Worm (Caenorhabditis elegans) whole organism, L4 larva: Measurements from ENCODE around the gene zig-2.
A peak's percentile ranks its signal among the peaks of the same experiment; 100 is the strongest.

Experiments
- D1046.2 ChIP-seq: fragments of 200-800 bp; sonication (Bioruptor generic); IDR thresholded peaks from 2 replicates; pipeline ENCODE4 v1.3.6; 2022; ENCODE audit warnings: missing genetic modification characterization, missing compliant biosample characterization
- F10B5.3 ChIP-seq: sonication (generic microtip); optimal IDR thresholded peaks from 2 replicates; lab custom pipeline; 2016; ENCODE audit warnings: mild to moderate bottlenecking, missing genetic modification characterization, missing compliant biosample characterization
- F44E2.7 ChIP-seq: fragments of 200-800 bp; sonication (Bioruptor generic); IDR thresholded peaks from 2 replicates; pipeline ENCODE4 v2.1.2; 2022; ENCODE audit warnings: missing genetic modification characterization, missing compliant biosample characterization
- T20F7.1 ChIP-seq: fragments of 200-800 bp; sonication (Bioruptor generic); optimal IDR thresholded peaks from 2 replicates; lab custom pipeline; 2018; ENCODE audit warnings: mild to moderate bottlenecking, missing genetic modification characterization, missing compliant biosample characterization
- Y105C5A.15 ChIP-seq: fragments of 200-800 bp; sonication (Bioruptor generic); IDR thresholded peaks from 2 replicates; pipeline ENCODE4 v1.3.6; 2022; ENCODE audit warnings: missing genetic modification characterization, missing compliant biosample characterization
- Y5F2A.4 ChIP-seq: fragments of 200-800 bp; sonication (Bioruptor generic); optimal IDR thresholded peaks from 2 replicates; lab custom pipeline; 2018; ENCODE audit warnings: mild to moderate bottlenecking, missing genetic modification characterization, missing compliant biosample characterization
- ZK337.2 ChIP-seq: fragments of 200-800 bp; sonication (Bioruptor generic); IDR thresholded peaks from 2 replicates; pipeline ENCODE4 v1.3.6; 2022; ENCODE audit warnings: missing genetic modification reagents, missing genetic modification characterization, missing compliant biosample characterization
- arid-1 ChIP-seq: fragments of 200-800 bp; sonication (Bioruptor generic); conservative IDR thresholded peaks from 2 replicates; pipeline ENCODE4 v1.3.6; 2022; ENCODE audit warnings: missing genetic modification reagents, missing genetic modification characterization, missing compliant biosample characterization
- attf-4 ChIP-seq: sonication (generic microtip); optimal IDR thresholded peaks from 3 replicates; lab custom pipeline; 2017; ENCODE audit warnings: missing biosample characterization, missing genetic modification characterization
- ceh-28 ChIP-seq: fragments of 150-350 bp; optimal IDR thresholded peaks from 2 replicates; lab custom pipeline; 2014; ENCODE audit warnings: missing biosample characterization, missing genetic modification reagents, missing genetic modification characterization
- ceh-62 ChIP-seq: sonication (generic microtip); optimal IDR thresholded peaks from 2 replicates; lab custom pipeline; 2017; ENCODE audit warnings: missing biosample characterization, missing genetic modification characterization
- ceh-82 ChIP-seq: sonication (generic microtip); optimal IDR thresholded peaks from 2 replicates; lab custom pipeline; 2017; ENCODE audit warnings: missing biosample characterization, missing genetic modification characterization
- daf-16 ChIP-seq, 3 experiments: sonication (generic microtip); optimal IDR thresholded peaks; 2 replicates each; lab custom pipeline; 2016 to 2017; ENCODE audit warnings: missing genetic modification characterization in 3 of 3, missing genetic modification reagents in 3 of 3, mild to moderate bottlenecking in 2 of 3, missing compliant biosample characterization in 2 of 3, missing biosample characterization in 1 of 3, moderate library complexity in 1 of 3
- daf-19 ChIP-seq: fragments of 200-800 bp; sonication (Bioruptor generic); conservative IDR thresholded peaks from 2 replicates; pipeline ENCODE4 v1.3.6; 2022; ENCODE audit warnings: missing genetic modification characterization, missing compliant biosample characterization
- dmd-8 ChIP-seq: fragments of 200-800 bp; sonication (Bioruptor generic); IDR thresholded peaks from 2 replicates; pipeline ENCODE4 v1.3.6; 2022; ENCODE audit warnings: missing genetic modification characterization, missing compliant biosample characterization
- dmd-9 ChIP-seq: fragments of 200-800 bp; sonication (Bioruptor generic); IDR thresholded peaks from 2 replicates; pipeline ENCODE4 v1.3.6; 2022; ENCODE audit warnings: missing genetic modification reagents, missing genetic modification characterization, missing compliant biosample characterization
- dve-1 ChIP-seq: sonication (generic microtip); optimal IDR thresholded peaks from 2 replicates; lab custom pipeline; 2017; ENCODE audit warnings: antibody characterized with exemption, mild to moderate bottlenecking, missing genetic modification characterization, missing compliant biosample characterization; ENCODE audit not compliant: insufficient read depth
- egl-43 ChIP-seq: fragments of 200-800 bp; sonication (Bioruptor generic); IDR thresholded peaks from 2 replicates; pipeline ENCODE4 v1.3.6; 2022; ENCODE audit warnings: missing genetic modification reagents, missing genetic modification characterization, missing compliant biosample characterization
- fos-1 ChIP-seq: fragments of 150-350 bp; optimal IDR thresholded peaks from 2 replicates; lab custom pipeline; 2014; ENCODE audit warnings: missing biosample characterization, missing genetic modification characterization
- gei-8 ChIP-seq: fragments of 200-800 bp; sonication (Bioruptor generic); optimal IDR thresholded peaks from 2 replicates; lab custom pipeline; 2018; ENCODE audit warnings: mild to moderate bottlenecking, missing genetic modification characterization, missing compliant biosample characterization
- hlh-11 ChIP-seq: fragments of 200-800 bp; sonication (Bioruptor generic); optimal IDR thresholded peaks from 2 replicates; lab custom pipeline; 2018; ENCODE audit warnings: mild to moderate bottlenecking, missing genetic modification characterization, missing compliant biosample characterization
- lim-7 ChIP-seq: fragments of 200-800 bp; sonication (Bioruptor generic); IDR thresholded peaks from 2 replicates; pipeline ENCODE4 v1.3.6; 2022; ENCODE audit warnings: missing genetic modification characterization, missing compliant biosample characterization
- lin-13 ChIP-seq: fragments of 150-350 bp; optimal IDR thresholded peaks from 2 replicates; lab custom pipeline; 2014; ENCODE audit warnings: missing biosample characterization, missing genetic modification reagents, missing genetic modification characterization
- madf-9 ChIP-seq: fragments of 200-800 bp; sonication (Bioruptor generic); conservative IDR thresholded peaks from 2 replicates; pipeline ENCODE4 v1.3.6; 2022; ENCODE audit warnings: missing genetic modification reagents, missing genetic modification characterization, missing compliant biosample characterization
- mdt-29 ChIP-seq: fragments of 200-800 bp; sonication (Bioruptor generic); IDR thresholded peaks from 2 replicates; pipeline ENCODE4 v1.3.6; 2022; ENCODE audit warnings: missing genetic modification reagents, missing genetic modification characterization, missing compliant biosample characterization
- mep-1 ChIP-seq: fragments of 150-350 bp; sonication (generic microtip); optimal IDR thresholded peaks from 3 replicates; lab custom pipeline; 2014; ENCODE audit warnings: missing biosample characterization, missing genetic modification characterization
- mes-2 ChIP-seq: sonication (generic microtip); optimal IDR thresholded peaks from 2 replicates; lab custom pipeline; 2016; ENCODE audit warnings: missing genotype, mild to moderate bottlenecking, missing genetic modification characterization, missing compliant biosample characterization; ENCODE audit not compliant: poor library complexity, severe bottlenecking
- mxl-2 ChIP-seq: fragments of 200-800 bp; sonication (Bioruptor generic); conservative IDR thresholded peaks from 2 replicates; pipeline ENCODE4 v1.3.6; 2022; ENCODE audit warnings: missing genetic modification reagents, missing genetic modification characterization, missing compliant biosample characterization
- mxl-3 ChIP-seq: fragments of 200-800 bp; sonication (Bioruptor generic); optimal IDR thresholded peaks from 2 replicates; lab custom pipeline; 2018; ENCODE audit warnings: mild to moderate bottlenecking, missing genetic modification characterization, missing compliant biosample characterization
- nhr-10 ChIP-seq: fragments of 150-350 bp; optimal IDR thresholded peaks from 2 replicates; lab custom pipeline; 2014; ENCODE audit warnings: missing biosample characterization, missing genetic modification characterization
- nhr-11 ChIP-seq: fragments of 150-350 bp; optimal IDR thresholded peaks from 2 replicates; lab custom pipeline; 2014; ENCODE audit warnings: missing biosample characterization, missing genetic modification characterization
- nhr-111 ChIP-seq: fragments of 200-800 bp; sonication (Bioruptor generic); optimal IDR thresholded peaks from 2 replicates; lab custom pipeline; 2018; ENCODE audit warnings: mild to moderate bottlenecking, missing genetic modification characterization, missing compliant biosample characterization
- nhr-237 ChIP-seq: sonication (generic microtip); optimal IDR thresholded peaks from 2 replicates; lab custom pipeline; 2017; ENCODE audit warnings: missing biosample characterization, missing genetic modification characterization
- nhr-25 ChIP-seq: sonication (generic microtip); optimal IDR thresholded peaks from 2 replicates; lab custom pipeline; 2017; ENCODE audit warnings: missing genetic modification characterization, mild to moderate bottlenecking, missing compliant biosample characterization, antibody characterized with exemption, moderate library complexity, borderline replicate concordance; ENCODE audit not compliant: insufficient read depth
- nhr-41 ChIP-seq: fragments of 200-800 bp; sonication (Bioruptor generic); IDR thresholded peaks from 2 replicates; pipeline ENCODE4 v1.3.6; 2022; ENCODE audit warnings: missing genetic modification reagents, missing genetic modification characterization, missing compliant biosample characterization
- nhr-6 ChIP-seq: fragments of 150-350 bp; optimal IDR thresholded peaks from 2 replicates; lab custom pipeline; 2014; ENCODE audit warnings: missing biosample characterization, missing genetic modification characterization
- php-3 ChIP-seq: fragments of 200-800 bp; sonication (Bioruptor generic); IDR thresholded peaks from 2 replicates; pipeline ENCODE4 v1.3.6; 2022; ENCODE audit warnings: missing genetic modification reagents, missing genetic modification characterization, missing compliant biosample characterization
- pqm-1 ChIP-seq: sonication (generic microtip); optimal IDR thresholded peaks from 2 replicates; lab custom pipeline; 2017; ENCODE audit warnings: missing biosample characterization, missing genetic modification characterization
- sdz-12 ChIP-seq: fragments of 200-800 bp; sonication (Bioruptor generic); optimal IDR thresholded peaks from 2 replicates; lab custom pipeline; 2018; ENCODE audit warnings: mild to moderate bottlenecking, missing genetic modification characterization, missing compliant biosample characterization
- set-16 ChIP-seq: fragments of 200-800 bp; sonication (Bioruptor generic); IDR thresholded peaks from 2 replicates; pipeline ENCODE4 v1.3.6; 2022; ENCODE audit warnings: missing genetic modification reagents, missing genetic modification characterization, missing compliant biosample characterization
- snpc-1.2 ChIP-seq: fragments of 200-800 bp; sonication (Bioruptor generic); IDR thresholded peaks from 2 replicates; pipeline ENCODE4 v1.3.6; 2022; ENCODE audit warnings: missing genetic modification reagents, missing genetic modification characterization, missing compliant biosample characterization
- tag-97 ChIP-seq: fragments of 200-800 bp; sonication (Bioruptor generic); IDR thresholded peaks from 2 replicates; pipeline ENCODE4 v1.3.6; 2022; ENCODE audit warnings: missing genetic modification characterization, missing compliant biosample characterization
- unc-130 ChIP-seq: sonication (generic microtip); optimal IDR thresholded peaks from 2 replicates; lab custom pipeline; 2016; ENCODE audit warnings: missing genetic modification reagents, missing genetic modification characterization, missing compliant biosample characterization
- unc-39 ChIP-seq: sonication (generic microtip); optimal IDR thresholded peaks from 2 replicates; lab custom pipeline; 2017; ENCODE audit warnings: missing biosample characterization, missing genetic modification characterization
- vab-7 ChIP-seq: fragments of 200-800 bp; sonication (Bioruptor generic); IDR thresholded peaks from 2 replicates; pipeline ENCODE4 v1.3.6; 2022; ENCODE audit warnings: missing genetic modification reagents, missing genetic modification characterization, missing compliant biosample characterization
- zag-1 ChIP-seq: fragments of 150-350 bp; optimal IDR thresholded peaks from 2 replicates; lab custom pipeline; 2014; ENCODE audit warnings: missing biosample characterization, missing genetic modification characterization
- zfp-2 ChIP-seq: sonication (generic microtip); optimal IDR thresholded peaks from 2 replicates; lab custom pipeline; 2016; ENCODE audit warnings: mild to moderate bottlenecking, missing genetic modification characterization, missing compliant biosample characterization
- zfp-3 ChIP-seq: fragments of 200-800 bp; sonication (Bioruptor generic); conservative IDR thresholded peaks from 2 replicates; pipeline ENCODE4 v1.3.6; 2022; ENCODE audit warnings: missing genetic modification reagents, missing genetic modification characterization, missing compliant biosample characterization
- zip-2 ChIP-seq: fragments of 150-350 bp; optimal IDR thresholded peaks from 2 replicates; lab custom pipeline; 2014; ENCODE audit warnings: missing biosample characterization, missing genetic modification characterization
- ztf-11 ChIP-seq: fragments of 150-350 bp; optimal IDR thresholded peaks from 2 replicates; lab custom pipeline; 2014; ENCODE audit warnings: missing biosample characterization, missing genetic modification characterization

Gene zig-2

DNA sequence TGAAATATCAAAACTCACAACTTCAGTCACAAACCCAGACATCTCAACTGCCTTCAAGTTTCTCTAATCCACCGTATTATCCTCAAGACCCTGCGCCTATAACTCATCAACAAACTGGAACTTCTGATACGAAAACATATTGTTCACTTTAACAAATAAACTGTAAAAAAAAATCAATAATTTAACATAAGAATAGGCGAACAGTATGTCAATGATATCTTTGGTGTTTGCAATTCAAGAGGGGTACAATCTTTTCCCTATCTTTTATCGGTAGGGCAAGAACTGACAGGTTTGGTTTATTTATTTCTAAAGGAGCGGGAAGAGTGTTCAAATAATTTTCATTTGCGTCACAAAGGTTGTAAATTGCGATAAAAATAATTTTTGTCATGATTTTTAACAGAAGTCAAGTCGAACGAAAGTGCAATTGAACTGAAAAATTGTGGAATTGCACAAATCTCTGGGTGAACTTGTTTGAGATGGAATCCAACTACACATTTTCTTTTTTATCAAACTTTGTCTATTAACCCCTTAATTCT, 21.8 kb upstream of the zig-2 start:
- TF ChIP-seq mxl-3 (peak; percentile 89), dmd-8 (0 out of 2 replicates have a peak, but pooled peaks have one; percentile 5), dmd-9 (GFP tag; lab: Robert Waterston, UW) (peak; percentile 64; the same call in 1 of the 2 replicates), mdt-29 (GFP tag; lab: Robert Waterston, UW) (peak; percentile 92), lin-13 (GFP tag; lab: Kevin White, UChicago) (peak; percentile 96), zfp-2 (tag; lab: Kevin White, UChicago) (peak; percentile 76), nhr-10 (peak; percentile 98), daf-19 (GFP tag; lab: Robert Waterston, UW) (peak; percentile 67), ZK337.2 (GFP tag; lab: Robert Waterston, UW) (peak; percentile 83; the same call in 1 of the 2 replicates), F10B5.3 (tag; lab: Kevin White, UChicago) (peak; percentile 95), ceh-28 (tag; lab: Kevin White, UChicago) (peak; percentile 98), madf-9 (peak; percentile 95), set-16 (GFP tag; lab: Robert Waterston, UW) (no peak), hlh-11 (tag; lab: Kevin White, UChicago) (peak; percentile 96), snpc-1.2 (GFP tag; lab: Robert Waterston, UW) (no peak), gei-8 (GFP tag; lab: Kevin White, UChicago) (peak; percentile 75), F44E2.7 (GFP tag; lab: Robert Waterston, UW) (no peak), sdz-12 (no peak), vab-7 (GFP tag; lab: Robert Waterston, UW) (peak; percentile 84; the same call in 1 of the 2 replicates), nhr-111 (no peak), lim-7 (GFP tag; lab: Robert Waterston, UW) (no peak), attf-4 (tag; lab: Kevin White, UChicago) (peak; percentile 50), nhr-41 (GFP tag; lab: Robert Waterston, UW) (peak; percentile 72; the same call in 1 of the 2 replicates), unc-39 (tag; lab: Kevin White, UChicago) (peak; percentile 38), tag-97 (GFP tag; lab: Robert Waterston, UW) (peak; percentile 76), arid-1 (GFP tag; lab: Robert Waterston, UW) (peak; percentile 76), ceh-62 (tag; lab: Kevin White, UChicago) (peak; percentile 40), nhr-25 (tag; lab: Kevin White, UChicago) (peak; percentile 84), mes-2 (tag; lab: Kevin White, UChicago) (peak; percentile 94), egl-43 (GFP tag; lab: Robert Waterston, UW) (peak; percentile 78), ceh-82 (tag; lab: Kevin White, UChicago) (peak; percentile 72), T20F7.1 (GFP tag; lab: Kevin White, UChicago) (peak; percentile 94), mep-1 (tag; lab: Kevin White, UChicago) (peak; percentile 100), daf-16 (GFP tag; optimal IDR thresholded peaks at IDR 0.05; lab: Kevin White, UChicago) (peak; percentile 94 to 99), daf-16 (tag; optimal IDR thresholded peaks at IDR 0.05; lab: Kevin White, UChicago) (peak; percentile 99), zip-2 (peak; percentile 96), D1046.2 (GFP tag; lab: Robert Waterston, UW) (peak; percentile 87; the same call in 1 of the 2 replicates), pqm-1 (tag; lab: Kevin White, UChicago) (peak; percentile 65), ztf-11 (tag; lab: Kevin White, UChicago) (peak; percentile 56), php-3 (GFP tag; lab: Robert Waterston, UW) (peak; percentile 93; the same call in 1 of the 2 replicates), Y5F2A.4 (GFP tag; lab: Kevin White, UChicago) (peak; percentile 90), zag-1 (peak; percentile 90), fos-1 (tag; lab: Kevin White, UChicago) (peak; percentile 98), nhr-237 (tag; lab: Kevin White, UChicago) (peak; percentile 90), dve-1 (tag; lab: Kevin White, UChicago) (peak; percentile 100), zfp-3 (GFP tag; lab: Robert Waterston, UW) (peak; percentile 95), nhr-11 (peak; percentile 97), mxl-2 (peak; percentile 83), unc-130 (GFP tag; lab: Kevin White, UChicago) (no peak), Y105C5A.15 (peak; percentile 70; the same call in 1 of the 2 replicates), nhr-6 (tag; lab: Kevin White, UChicago) (peak; percentile 97)
